Worm (Caenorhabditis elegans): ENCODE results near the gene C01G12.3.

- no peak for TF ChIP-seq lin-39 (tag; optimal IDR thresholded peaks at IDR 0.05)
- TF ChIP-seq mep-1 (tag; optimal IDR thresholded peaks at IDR 0.05), result no peak
- no peak for TF ChIP-seq nhr-77 (tag; optimal IDR thresholded peaks at IDR 0.05)
- no peak for TF ChIP-seq egl-43 (GFP tag; IDR thresholded peaks at IDR 0.05)
- no peak for TF ChIP-seq mdl-1 (tag; optimal IDR thresholded peaks at IDR 0.05)
- no peak for TF ChIP-seq skn-1 (tag; optimal IDR thresholded peaks at IDR 0.05)
- TF ChIP-seq ceh-44 (GFP tag; IDR thresholded peaks at IDR 0.05), result no peak
- TF ChIP-seq nhr-25 (tag; optimal IDR thresholded peaks at IDR 0.05; ENCODE audit: borderline replicate concordance, insufficient read depth), result no peak
- TF ChIP-seq duxl-1 (tag; optimal IDR thresholded peaks at IDR 0.05; ENCODE audit: poor library complexity), result no peak
These were observed 37.7 kb upstream of the C01G12.3 start for ce11 chrII:14619806-14620205.
